Worm (Caenorhabditis elegans) whole organism, young adult: ENCODE results near the gene hlh-33.
A peak's percentile ranks its signal among the peaks of the same experiment; 100 is the strongest.

Source experiments
- B0261.1 ChIP-seq: sonication (generic microtip); optimal IDR thresholded peaks from 2 replicates; lab custom pipeline; 2016; ENCODE audit warnings: mild to moderate bottlenecking, missing genetic modification characterization, moderate library complexity, missing compliant biosample characterization
- F10E7.11 ChIP-seq: sonication (generic microtip); optimal IDR thresholded peaks from 2 replicates; lab custom pipeline; 2017; ENCODE audit warnings: mild to moderate bottlenecking, missing genetic modification characterization, moderate library complexity, missing compliant biosample characterization
- F57C9.4 ChIP-seq: sonication (generic microtip); optimal IDR thresholded peaks from 2 replicates; lab custom pipeline; 2017; ENCODE audit warnings: mild to moderate bottlenecking, missing genetic modification characterization, missing compliant biosample characterization
- K11D2.4 ChIP-seq: fragments of 200-800 bp; sonication (Bioruptor generic); IDR thresholded peaks from 2 replicates; pipeline ENCODE4 v1.3.6; 2022; ENCODE audit warnings: missing genetic modification reagents, missing genetic modification characterization, missing compliant biosample characterization
- K12H6.12 ChIP-seq: fragments of 200-800 bp; sonication (Bioruptor generic); optimal IDR thresholded peaks from 2 replicates; lab custom pipeline; 2018; ENCODE audit warnings: mild to moderate bottlenecking, missing genetic modification characterization, missing compliant biosample characterization
- T26A5.8 ChIP-seq: sonication (generic microtip); optimal IDR thresholded peaks from 2 replicates; lab custom pipeline; 2016; ENCODE audit warnings: missing genetic modification characterization, missing compliant biosample characterization
- ama-1 ChIP-seq, 3 experiments: fragments of 150-350 bp in 1 of 3; sonication (generic microtip) in 2 of 3; optimal IDR thresholded peaks; 2 replicates each; lab custom pipeline; 2014 to 2018; ENCODE audit warnings: missing biosample characterization in 2 of 3, missing genetic modification characterization in 2 of 3, missing genetic modification reagents in 2 of 3
- aptf-2 ChIP-seq: fragments of 200-800 bp; sonication (Bioruptor generic); conservative IDR thresholded peaks from 2 replicates; pipeline ENCODE4 v1.3.6; 2022; ENCODE audit warnings: missing genetic modification reagents, missing genetic modification characterization, missing compliant biosample characterization
- attf-5 ChIP-seq: fragments of 200-800 bp; sonication (Bioruptor generic); optimal IDR thresholded peaks from 2 replicates; lab custom pipeline; 2018; ENCODE audit warnings: mild to moderate bottlenecking, missing genetic modification characterization, missing compliant biosample characterization
- cebp-1 ChIP-seq, 2 experiments: fragments of 200-800 bp in 1 of 2; sonication (Bioruptor generic) in 1 of 2; sonication (generic microtip) in 1 of 2; IDR thresholded peaks in 1 of 2; optimal IDR thresholded peaks in 1 of 2; 2 replicates each; pipeline versions ENCODE4 v1.3.6 to Lab custom; 2017 to 2022; ENCODE audit warnings: missing compliant biosample characterization in 2 of 2, missing genetic modification characterization in 2 of 2, mild to moderate bottlenecking in 1 of 2, missing genetic modification reagents in 1 of 2, moderate library complexity in 1 of 2
- egrh-3 ChIP-seq: fragments of 200-800 bp; sonication (Bioruptor generic); IDR thresholded peaks from 2 replicates; pipeline ENCODE4 v1.3.6; 2022; ENCODE audit warnings: missing genetic modification reagents, missing genetic modification characterization, missing compliant biosample characterization
- ekl-4 ChIP-seq: fragments of 200-800 bp; sonication (Bioruptor generic); IDR thresholded peaks from 2 replicates; pipeline ENCODE4 v1.3.6; 2022; ENCODE audit warnings: missing genetic modification reagents, missing genetic modification characterization, missing compliant biosample characterization
- fkh-3 ChIP-seq: sonication (generic microtip); optimal IDR thresholded peaks from 2 replicates; lab custom pipeline; 2016; ENCODE audit warnings: mild to moderate bottlenecking, missing genetic modification characterization, missing compliant biosample characterization
- hlh-12 ChIP-seq: sonication (generic microtip); optimal IDR thresholded peaks from 2 replicates; lab custom pipeline; 2016; ENCODE audit warnings: missing genetic modification characterization, missing compliant biosample characterization
- hmg-1.2 ChIP-seq: fragments of 200-800 bp; sonication (Bioruptor generic); IDR thresholded peaks from 2 replicates; pipeline ENCODE4 v1.3.6; 2022; ENCODE audit warnings: missing genetic modification reagents, missing genetic modification characterization, missing compliant biosample characterization
- hmg-20 ChIP-seq: fragments of 200-800 bp; sonication (Bioruptor generic); IDR thresholded peaks from 2 replicates; pipeline ENCODE4 v1.3.6; 2022; ENCODE audit warnings: missing genetic modification reagents, missing genetic modification characterization, missing compliant biosample characterization
- hrde-1 ChIP-seq: sonication (generic microtip); optimal IDR thresholded peaks from 2 replicates; lab custom pipeline; 2016; ENCODE audit warnings: missing genetic modification characterization, mild to moderate bottlenecking, missing compliant biosample characterization, moderate library complexity, missing genotype, missing genetic modification reagents, borderline replicate concordance
- hsf-1 ChIP-seq: fragments of 200-800 bp; sonication (Bioruptor generic); IDR thresholded peaks from 2 replicates; pipeline ENCODE4 v1.3.6; 2022; ENCODE audit warnings: missing genetic modification reagents, missing genetic modification characterization, missing compliant biosample characterization
- lin-35 ChIP-seq, 3 experiments: fragments of 150-350 bp in 2 of 3; sonication (generic microtip) in 1 of 3; optimal IDR thresholded peaks; 2 replicates each; lab custom pipeline; 2014 to 2018; ENCODE audit warnings: missing biosample characterization in 3 of 3, missing genetic modification characterization in 3 of 3, missing genetic modification reagents in 3 of 3
- lir-1 ChIP-seq: fragments of 200-800 bp; sonication (Bioruptor generic); conservative IDR thresholded peaks from 2 replicates; pipeline ENCODE4 v1.3.6; 2022; ENCODE audit warnings: missing genetic modification reagents, missing genetic modification characterization, missing compliant biosample characterization
- mcd-1 ChIP-seq: fragments of 200-800 bp; sonication (Bioruptor generic); IDR thresholded peaks from 2 replicates; pipeline ENCODE4 v1.3.6; 2022; ENCODE audit warnings: missing genetic modification reagents, missing genetic modification characterization, missing compliant biosample characterization
- mes-4 ChIP-seq: sonication (generic microtip); optimal IDR thresholded peaks from 2 replicates; lab custom pipeline; 2016; ENCODE audit warnings: missing genotype, missing genetic modification characterization, missing compliant biosample characterization
- mxl-1 ChIP-seq: sonication (generic microtip); optimal IDR thresholded peaks from 2 replicates; lab custom pipeline; 2016; ENCODE audit warnings: missing genetic modification characterization, missing compliant biosample characterization
- nhr-80 ChIP-seq: sonication (generic microtip); optimal IDR thresholded peaks from 2 replicates; lab custom pipeline; 2016; ENCODE audit warnings: missing genetic modification characterization, missing compliant biosample characterization
- nhr-90 ChIP-seq: sonication (generic microtip); optimal IDR thresholded peaks from 2 replicates; lab custom pipeline; 2016; ENCODE audit warnings: missing genotype, mild to moderate bottlenecking, missing genetic modification characterization, missing compliant biosample characterization
- sea-2 ChIP-seq: fragments of 200-800 bp; sonication (Bioruptor generic); IDR thresholded peaks from 2 replicates; pipeline ENCODE4 v1.3.6; 2022; ENCODE audit warnings: missing genetic modification characterization, missing compliant biosample characterization
- snpc-1.3 ChIP-seq: sonication (generic microtip); optimal IDR thresholded peaks from 2 replicates; lab custom pipeline; 2017; ENCODE audit warnings: missing genetic modification characterization, mild to moderate bottlenecking, missing compliant biosample characterization, antibody characterized with exemption, moderate library complexity, missing genotype, missing genetic modification reagents; ENCODE audit not compliant: insufficient read depth
- snpc-3.4 ChIP-seq: sonication (generic microtip); optimal IDR thresholded peaks from 2 replicates; lab custom pipeline; 2017; ENCODE audit warnings: missing genetic modification characterization, mild to moderate bottlenecking, missing compliant biosample characterization, antibody characterized with exemption, moderate library complexity, missing genotype, missing genetic modification reagents
- somi-1 ChIP-seq: fragments of 200-800 bp; sonication (Bioruptor generic); optimal IDR thresholded peaks from 2 replicates; lab custom pipeline; 2018; ENCODE audit warnings: mild to moderate bottlenecking, missing genetic modification characterization, missing compliant biosample characterization
- tbx-9 ChIP-seq: sonication (generic microtip); optimal IDR thresholded peaks from 2 replicates; lab custom pipeline; 2016; ENCODE audit warnings: borderline replicate concordance, missing genetic modification characterization, inconsistent platforms, missing compliant biosample characterization
- xnd-1 ChIP-seq: sonication (generic microtip); optimal IDR thresholded peaks from 2 replicates; lab custom pipeline; 2016; ENCODE audit warnings: missing genotype, missing genetic modification reagents, missing genetic modification characterization, missing compliant biosample characterization
- zfh-2 ChIP-seq: fragments of 200-800 bp; sonication (Bioruptor generic); conservative IDR thresholded peaks from 2 replicates; pipeline ENCODE4 v1.3.6; 2022; ENCODE audit warnings: missing genetic modification reagents, missing genetic modification characterization, missing compliant biosample characterization

hlh-33 gene

ce11 chrIII:1806183-1806798 is 48.9 kb upstream of the hlh-33 start:
- TF ChIP-seq ekl-4 (0 out of 2 replicates have a peak, but pooled peaks have one; percentile 3), mcd-1 (0 out of 2 replicates have a peak, but pooled peaks have one; percentile 33), zfh-2 (peak; percentile 93), mes-4 (tag; lab: Kevin White, UChicago) (peak; percentile 2), attf-5 (GFP tag; lab: Kevin White, UChicago) (no peak), egrh-3 (GFP tag; lab: Robert Waterston, UW) (peak; percentile 90)
- TF ChIP-seq, all 124 proteins: peak for 5

ce11 chrIII:1807297-1807935 is 47.8 kb upstream of the hlh-33 start:
- peak; percentile 59; the same call in 1 of the 2 replicates for TF ChIP-seq K11D2.4 (GFP tag; lab: Robert Waterston, UW)
- TF ChIP-seq, all 124 proteins: peak for 1; not testable (repeated sequence) for 123

DNA sequence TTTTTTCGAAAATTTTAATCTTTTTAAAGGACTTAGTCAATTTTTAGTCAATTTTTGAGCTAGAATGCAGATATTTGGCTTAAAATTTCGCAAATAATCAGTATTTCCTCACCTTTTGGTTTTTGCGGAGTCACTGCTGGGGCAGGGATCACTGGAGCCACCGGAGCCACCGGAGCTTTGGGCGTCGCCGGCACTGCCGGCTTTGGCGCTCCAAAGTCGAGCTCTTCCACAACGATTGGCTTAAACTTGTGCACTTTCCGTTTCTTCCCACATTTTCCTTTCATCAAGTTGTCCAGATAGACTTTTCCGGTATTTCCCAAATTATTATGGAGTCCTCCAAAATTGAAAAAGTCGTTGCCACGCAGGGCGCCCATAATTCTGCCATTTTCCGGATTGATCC is 40.9 kb upstream of the hlh-33 start:
- TF ChIP-seq K12H6.12 (tag; lab: Kevin White, UChicago) (no peak), zfh-2 (peak; percentile 50)

ce11 chrIII:1818001-1818655 is 37.1 kb upstream of the hlh-33 start, which contains the start of gene clp-4:
Gene clp-4, minus strand, starts transcription at chrIII:1818323.
- no peak for TF ChIP-seq mxl-1 (tag; lab: Kevin White, UChicago)
- peak; percentile 6; the same call in 1 of the 2 replicates for TF ChIP-seq hmg-1.2 (GFP tag; lab: Robert Waterston, UW)

DNA sequence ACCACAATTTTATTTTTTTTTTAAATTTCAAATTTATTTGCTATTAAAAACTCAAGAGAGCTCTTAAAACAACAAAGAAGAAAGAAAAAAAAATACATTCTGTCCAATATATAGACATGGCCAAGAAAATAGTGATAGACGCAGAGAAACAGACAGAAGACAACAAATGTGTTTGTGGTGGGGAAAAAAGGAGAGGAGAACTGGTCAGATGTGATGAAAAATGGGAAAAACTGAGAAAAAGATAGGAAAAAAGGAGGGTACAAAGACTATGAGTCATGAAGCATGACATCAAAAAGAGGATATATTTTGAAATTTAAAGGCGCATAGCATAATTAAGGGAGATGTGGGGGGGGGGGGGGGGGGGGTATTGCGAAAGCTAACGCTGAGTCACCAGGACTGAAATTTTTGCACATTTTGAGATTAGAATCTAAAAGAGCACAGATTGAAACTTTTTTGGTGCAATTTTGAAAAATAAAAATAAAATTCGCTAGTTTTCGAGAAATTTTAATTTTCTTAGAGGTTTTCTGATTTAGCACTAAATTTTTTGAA is 36.1 kb upstream of the hlh-33 start:
- TF ChIP-seq B0261.1: no peak
- TF ChIP-seq cebp-1 (GFP tag; IDR thresholded peaks at IDR 0.05; lab: Robert Waterston, UW): peak; percentile 82
- peak; percentile 95 for TF ChIP-seq cebp-1 (tag; optimal IDR thresholded peaks at IDR 0.05; lab: Kevin White, UChicago)
- TF ChIP-seq attf-5 (GFP tag; lab: Kevin White, UChicago): peak; percentile 62
- peak; percentile 67; the same call in 1 of the 2 replicates for TF ChIP-seq hmg-1.2 (GFP tag; lab: Robert Waterston, UW)
- peak; percentile 6 for TF ChIP-seq K12H6.12 (tag; lab: Kevin White, UChicago)
- no peak for TF ChIP-seq nhr-90
- 0 out of 2 replicates have a peak, but pooled peaks have one; percentile 27 for TF ChIP-seq zfh-2
- peak; percentile 36 for TF ChIP-seq somi-1 (GFP tag; lab: Kevin White, UChicago)

DNA sequence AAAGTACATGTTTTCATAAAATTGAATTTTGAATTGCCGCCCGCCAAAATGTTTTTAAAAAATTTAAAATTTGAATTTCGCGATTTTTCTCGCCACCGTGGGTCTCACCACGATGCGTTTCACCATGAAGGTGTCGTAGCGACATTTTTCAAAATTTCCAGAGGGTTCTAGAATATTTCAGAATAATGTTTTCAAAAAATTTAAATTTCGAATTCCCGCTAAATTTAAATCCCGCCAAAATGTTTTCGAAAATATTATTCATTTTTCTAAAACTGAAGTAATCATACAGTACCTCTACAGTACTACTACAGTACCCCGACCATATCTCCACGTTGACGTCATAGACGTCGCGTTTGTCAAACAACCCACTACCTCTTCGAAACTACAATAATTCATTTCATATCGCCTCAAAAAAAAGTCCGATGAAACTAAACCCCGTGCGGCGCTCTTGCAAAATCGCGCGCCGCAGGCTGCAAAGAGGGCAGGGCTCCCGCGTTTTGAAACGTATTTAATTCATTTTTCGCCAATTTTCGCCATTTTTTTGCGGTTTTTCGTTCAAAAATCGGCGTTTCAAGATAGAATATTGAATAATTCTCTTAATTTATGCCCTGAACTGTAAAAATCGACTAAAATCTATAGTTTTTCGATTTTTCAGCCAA is 30.8 kb upstream of the hlh-33 start, which contains the start of the genes pvf-1 and Y39A3CL.7:
Gene pvf-1, minus strand, starts transcription at position 51 of the 659 bp plus-strand sequence.
Gene Y39A3CL.7, plus strand, starts transcription at position 656 of the 659 bp plus-strand sequence.
- TF ChIP-seq lir-1 (no peak), aptf-2 (GFP tag; lab: Robert Waterston, UW) (0 out of 2 replicates have a peak, but pooled peaks have one; percentile 6), lin-35 (GFP tag; optimal IDR thresholded peaks at IDR 0.05; lab: Kevin White, UChicago) (no peak), sea-2 (GFP tag; lab: Robert Waterston, UW) (no peak), attf-5 (GFP tag; lab: Kevin White, UChicago) (peak; percentile 42), snpc-1.3 (tag; lab: Kevin White, UChicago) (peak; percentile 66), xnd-1 (tag; lab: Kevin White, UChicago) (no peak), cebp-1 (GFP tag; IDR thresholded peaks at IDR 0.05; lab: Robert Waterston, UW) (no peak), cebp-1 (tag; optimal IDR thresholded peaks at IDR 0.05; lab: Kevin White, UChicago) (peak; percentile 63), snpc-3.4 (tag; lab: Kevin White, UChicago) (no peak), hmg-20 (no peak), ama-1 (optimal IDR thresholded peaks at IDR 0.05; lab: Kevin White, UChicago) (no peak), ama-1 (GFP tag; optimal IDR thresholded peaks at IDR 0.05; lab: Kevin White, UChicago) (no peak), hsf-1 (GFP tag; lab: Robert Waterston, UW) (no peak), somi-1 (GFP tag; lab: Kevin White, UChicago) (no peak), tbx-9 (tag; lab: Kevin White, UChicago) (no peak), T26A5.8 (tag; lab: Kevin White, UChicago) (no peak), fkh-3 (tag; lab: Kevin White, UChicago) (no peak), hmg-1.2 (GFP tag; lab: Robert Waterston, UW) (no peak), nhr-80 (no peak), F10E7.11 (no peak), F57C9.4 (no peak), hlh-12 (no peak), hrde-1 (tag; lab: Kevin White, UChicago) (no peak)
